Fruit fly (Drosophila melanogaster) whole organism, pupa: ENCODE data around the gene CG31778.
A peak's percentile ranks its signal among the peaks of the same experiment; 100 is the strongest.

ENCODE experiments used
- CG12605 ChIP-seq: fragments of 200-800 bp; sonication (Bioruptor generic); IDR thresholded peaks from 2 replicates; pipeline ENCODE4 v1.3.6; 2022; ENCODE audit warnings: missing biosample characterization, missing genetic modification characterization
- CG13204 ChIP-seq: fragments of 200-800 bp; sonication (Bioruptor generic); optimal IDR thresholded peaks from 2 replicates; lab custom pipeline; 2018; ENCODE audit warnings: missing biosample characterization, mild to moderate bottlenecking, missing genetic modification characterization, moderate library complexity
- CG17806 ChIP-seq: fragments of 200-800 bp; sonication (Bioruptor generic); optimal IDR thresholded peaks from 2 replicates; lab custom pipeline; 2018; ENCODE audit warnings: missing biosample characterization, mild to moderate bottlenecking, missing genetic modification characterization, moderate library complexity
- CG32121 ChIP-seq: fragments of 200-800 bp; sonication (Bioruptor generic); IDR thresholded peaks from 2 replicates; pipeline ENCODE4 v1.3.6; 2022; ENCODE audit warnings: missing biosample characterization, missing genetic modification characterization
- CG34367 ChIP-seq: fragments of 200-800 bp; sonication (Bioruptor generic); optimal IDR thresholded peaks from 2 replicates; lab custom pipeline; 2018; ENCODE audit warnings: missing biosample characterization, mild to moderate bottlenecking, missing genetic modification characterization
- CG8159 ChIP-seq: fragments of 200-800 bp; sonication (Bioruptor generic); optimal IDR thresholded peaks from 3 replicates; lab custom pipeline; 2018; ENCODE audit warnings: missing biosample characterization, mild to moderate bottlenecking, missing genetic modification characterization, moderate library complexity
- D1 ChIP-seq: fragments of 200-800 bp; sonication (Bioruptor generic); optimal IDR thresholded peaks from 2 replicates; lab custom pipeline; 2018; ENCODE audit warnings: missing biosample characterization, mild to moderate bottlenecking, missing genetic modification characterization, moderate library complexity
- EcR ChIP-seq: fragments of 200-800 bp; sonication (Bioruptor generic); optimal IDR thresholded peaks from 3 replicates; lab custom pipeline; 2019; ENCODE audit warnings: missing biosample characterization, missing genetic modification characterization, mild to moderate bottlenecking, moderate library complexity, missing genetic modification reagents
- Pif1A ChIP-seq: fragments of 200-800 bp; sonication (Bioruptor generic); optimal IDR thresholded peaks from 3 replicates; lab custom pipeline; 2016; ENCODE audit warnings: missing biosample characterization, missing genetic modification characterization
- Snoo ChIP-seq: fragments of 200-800 bp; sonication (Bioruptor generic); optimal IDR thresholded peaks from 3 replicates; lab custom pipeline; 2017; ENCODE audit warnings: missing biosample characterization, mild to moderate bottlenecking, missing genetic modification characterization, inconsistent platforms
- fd96Ca ChIP-seq: fragments of 200-800 bp; sonication (Bioruptor generic); IDR thresholded peaks from 3 replicates; pipeline ENCODE4 v1.3.6; 2022; ENCODE audit warnings: missing biosample characterization, missing genetic modification characterization
- gl ChIP-seq: fragments of 200-800 bp; sonication (Bioruptor generic); optimal IDR thresholded peaks from 2 replicates; lab custom pipeline; 2018; ENCODE audit warnings: missing biosample characterization, mild to moderate bottlenecking, missing genetic modification characterization

dm6 chr2L:3719414-3719959, 14.2 kb upstream of the CG31778 start:
- TF ChIP-seq CG8159: peak; percentile 49
- TF ChIP-seq CG13204 (GFP tag; lab: Kevin White, UChicago): no peak
- no peak for TF ChIP-seq CG32121 (GFP tag; lab: Robert Waterston, UW)
- TF ChIP-seq CG34367: peak; percentile 29
- TF ChIP-seq D1 (tag; lab: Kevin White, UChicago): no peak
- no peak for TF ChIP-seq EcR
- peak; percentile 52 for TF ChIP-seq Pif1A
- TF ChIP-seq fd96Ca (GFP tag; lab: Robert Waterston, UW): 0 out of 3 replicates have a peak, but pooled peaks have one; percentile 12
- no peak for TF ChIP-seq gl (tag; lab: Kevin White, UChicago)
- TF ChIP-seq CG17806 (tag; lab: Kevin White, UChicago): no peak
- TF ChIP-seq CG12605 (GFP tag; lab: Robert Waterston, UW): no peak
- no peak for TF ChIP-seq Snoo (tag; lab: Kevin White, UChicago)
